Worm (Caenorhabditis elegans) whole organism, young adult: ENCODE results near the gene R02F11.1.

Experiments
- C06A6.2 ChIP-seq: fragments of 200-800 bp; sonication (Bioruptor generic); conservative IDR thresholded peaks from 2 replicates; pipeline ENCODE4 v1.3.6; 2022; ENCODE audit warnings: missing genetic modification characterization, missing compliant biosample characterization
- F22D6.2 ChIP-seq: sonication (generic microtip); optimal IDR thresholded peaks from 2 replicates; lab custom pipeline; 2016; ENCODE audit warnings: mild to moderate bottlenecking, missing genetic modification characterization, missing compliant biosample characterization
- F39B2.1 ChIP-seq: fragments of 200-800 bp; sonication (Bioruptor generic); IDR thresholded peaks from 2 replicates; pipeline ENCODE4 v1.3.6; 2022; ENCODE audit warnings: missing genetic modification reagents, missing genetic modification characterization, missing compliant biosample characterization
- Y95B8A.8 ChIP-seq: fragments of 200-800 bp; sonication (Bioruptor generic); IDR thresholded peaks from 2 replicates; pipeline ENCODE4 v1.3.6; 2022; ENCODE audit warnings: missing genetic modification reagents, missing genetic modification characterization, missing compliant biosample characterization
- attf-3 ChIP-seq: fragments of 200-800 bp; sonication (Bioruptor generic); conservative IDR thresholded peaks from 2 replicates; pipeline ENCODE4 v1.3.6; 2022; ENCODE audit warnings: missing genetic modification reagents, missing genetic modification characterization, missing compliant biosample characterization
- attf-5 ChIP-seq: fragments of 200-800 bp; sonication (Bioruptor generic); optimal IDR thresholded peaks from 2 replicates; lab custom pipeline; 2018; ENCODE audit warnings: mild to moderate bottlenecking, missing genetic modification characterization, missing compliant biosample characterization
- attf-6 ChIP-seq: fragments of 200-800 bp; sonication (Bioruptor generic); IDR thresholded peaks from 2 replicates; pipeline ENCODE4 v1.3.6; 2022; ENCODE audit warnings: missing genetic modification reagents, missing genetic modification characterization, missing compliant biosample characterization
- ccch-3 ChIP-seq: fragments of 200-800 bp; sonication (Bioruptor generic); optimal IDR thresholded peaks from 2 replicates; lab custom pipeline; 2018; ENCODE audit warnings: mild to moderate bottlenecking, missing genetic modification characterization, missing compliant biosample characterization
- cebp-1 ChIP-seq, 2 experiments: fragments of 200-800 bp in 1 of 2; sonication (Bioruptor generic) in 1 of 2; sonication (generic microtip) in 1 of 2; IDR thresholded peaks in 1 of 2; optimal IDR thresholded peaks in 1 of 2; 2 replicates each; pipeline versions ENCODE4 v1.3.6 to Lab custom; 2017 to 2022; ENCODE audit warnings: missing compliant biosample characterization in 2 of 2, missing genetic modification characterization in 2 of 2, mild to moderate bottlenecking in 1 of 2, missing genetic modification reagents in 1 of 2, moderate library complexity in 1 of 2
- ceh-27 ChIP-seq: fragments of 200-800 bp; sonication (Bioruptor generic); optimal IDR thresholded peaks from 2 replicates; lab custom pipeline; 2018; ENCODE audit warnings: mild to moderate bottlenecking, missing genetic modification characterization, moderate library complexity, missing compliant biosample characterization
- chd-7 ChIP-seq: sonication (generic microtip); optimal IDR thresholded peaks from 2 replicates; lab custom pipeline; 2016; ENCODE audit warnings: mild to moderate bottlenecking, missing genetic modification characterization, moderate library complexity, missing compliant biosample characterization
- die-1 ChIP-seq: sonication (generic microtip); optimal IDR thresholded peaks from 2 replicates; lab custom pipeline; 2016; ENCODE audit warnings: missing genotype, mild to moderate bottlenecking, missing genetic modification characterization, missing compliant biosample characterization
- dpl-1 ChIP-seq: fragments of 150-350 bp; optimal IDR thresholded peaks from 2 replicates; lab custom pipeline; 2014; ENCODE audit warnings: missing biosample characterization, missing genetic modification reagents, missing genetic modification characterization
- egrh-3 ChIP-seq: fragments of 200-800 bp; sonication (Bioruptor generic); IDR thresholded peaks from 2 replicates; pipeline ENCODE4 v1.3.6; 2022; ENCODE audit warnings: missing genetic modification reagents, missing genetic modification characterization, missing compliant biosample characterization
- hmg-1.2 ChIP-seq: fragments of 200-800 bp; sonication (Bioruptor generic); IDR thresholded peaks from 2 replicates; pipeline ENCODE4 v1.3.6; 2022; ENCODE audit warnings: missing genetic modification reagents, missing genetic modification characterization, missing compliant biosample characterization
- hsf-1 ChIP-seq: fragments of 200-800 bp; sonication (Bioruptor generic); IDR thresholded peaks from 2 replicates; pipeline ENCODE4 v1.3.6; 2022; ENCODE audit warnings: missing genetic modification reagents, missing genetic modification characterization, missing compliant biosample characterization
- lin-35 ChIP-seq, 3 experiments: fragments of 150-350 bp in 2 of 3; sonication (generic microtip) in 1 of 3; optimal IDR thresholded peaks; 2 replicates each; lab custom pipeline; 2014 to 2018; ENCODE audit warnings: missing biosample characterization in 3 of 3, missing genetic modification characterization in 3 of 3, missing genetic modification reagents in 3 of 3
- lin-40 ChIP-seq: sonication (generic microtip); optimal IDR thresholded peaks from 2 replicates; lab custom pipeline; 2016; ENCODE audit warnings: missing genetic modification characterization, mild to moderate bottlenecking, missing compliant biosample characterization, missing genotype, missing genetic modification reagents
- lsl-1 ChIP-seq: fragments of 200-800 bp; sonication (Bioruptor generic); optimal IDR thresholded peaks from 2 replicates; lab custom pipeline; 2018; ENCODE audit warnings: mild to moderate bottlenecking, missing genetic modification characterization, moderate library complexity, missing compliant biosample characterization
- lsy-27 ChIP-seq: sonication (generic microtip); optimal IDR thresholded peaks from 2 replicates; lab custom pipeline; 2017; ENCODE audit warnings: missing genetic modification characterization, mild to moderate bottlenecking, missing compliant biosample characterization, antibody characterized with exemption, missing genotype, borderline replicate concordance; ENCODE audit not compliant: insufficient read depth
- madf-6 ChIP-seq: fragments of 200-800 bp; sonication (Bioruptor generic); IDR thresholded peaks from 2 replicates; pipeline ENCODE4 v1.3.6; 2022; ENCODE audit warnings: missing genetic modification reagents, missing genetic modification characterization, missing compliant biosample characterization
- madf-8 ChIP-seq: fragments of 200-800 bp; sonication (Bioruptor generic); conservative IDR thresholded peaks from 2 replicates; pipeline ENCODE4 v1.3.6; 2022; ENCODE audit warnings: missing genetic modification reagents, missing genetic modification characterization, missing compliant biosample characterization
- mcd-1 ChIP-seq: fragments of 200-800 bp; sonication (Bioruptor generic); IDR thresholded peaks from 2 replicates; pipeline ENCODE4 v1.3.6; 2022; ENCODE audit warnings: missing genetic modification reagents, missing genetic modification characterization, missing compliant biosample characterization
- nhr-120 ChIP-seq: fragments of 200-800 bp; sonication (Bioruptor generic); IDR thresholded peaks from 2 replicates; pipeline ENCODE4 v1.3.6; 2022; ENCODE audit warnings: missing genetic modification characterization, missing compliant biosample characterization
- nhr-27 ChIP-seq: fragments of 200-800 bp; sonication (Bioruptor generic); optimal IDR thresholded peaks from 2 replicates; lab custom pipeline; 2018; ENCODE audit warnings: mild to moderate bottlenecking, missing genetic modification characterization, moderate library complexity, missing compliant biosample characterization
- nhr-80 ChIP-seq: sonication (generic microtip); optimal IDR thresholded peaks from 2 replicates; lab custom pipeline; 2016; ENCODE audit warnings: missing genetic modification characterization, missing compliant biosample characterization
- rcor-1 ChIP-seq: fragments of 200-800 bp; sonication (Bioruptor generic); IDR thresholded peaks from 2 replicates; pipeline ENCODE4 v1.3.6; 2022; ENCODE audit warnings: missing genetic modification reagents, missing genetic modification characterization, missing compliant biosample characterization
- rpc-1 ChIP-seq, 2 experiments: fragments of 150-350 bp in 1 of 2; sonication (generic microtip) in 1 of 2; optimal IDR thresholded peaks; 2 replicates each; lab custom pipeline; 2014 to 2018; ENCODE audit warnings: missing biosample characterization in 1 of 2, missing genetic modification characterization in 1 of 2, missing genetic modification reagents in 1 of 2, missing genotype in 1 of 2
- sea-2 ChIP-seq: fragments of 200-800 bp; sonication (Bioruptor generic); IDR thresholded peaks from 2 replicates; pipeline ENCODE4 v1.3.6; 2022; ENCODE audit warnings: missing genetic modification characterization, missing compliant biosample characterization
- snpc-3.4 ChIP-seq: sonication (generic microtip); optimal IDR thresholded peaks from 2 replicates; lab custom pipeline; 2017; ENCODE audit warnings: missing genetic modification characterization, mild to moderate bottlenecking, missing compliant biosample characterization, antibody characterized with exemption, moderate library complexity, missing genotype, missing genetic modification reagents
- tbx-9 ChIP-seq: sonication (generic microtip); optimal IDR thresholded peaks from 2 replicates; lab custom pipeline; 2016; ENCODE audit warnings: borderline replicate concordance, missing genetic modification characterization, inconsistent platforms, missing compliant biosample characterization
- unc-62 ChIP-seq: fragments of 150-350 bp; optimal IDR thresholded peaks from 2 replicates; lab custom pipeline; 2014; ENCODE audit warnings: missing biosample characterization, missing genetic modification reagents, missing genetic modification characterization
- xnd-1 ChIP-seq: sonication (generic microtip); optimal IDR thresholded peaks from 2 replicates; lab custom pipeline; 2016; ENCODE audit warnings: missing genotype, missing genetic modification reagents, missing genetic modification characterization, missing compliant biosample characterization
- zfh-2 ChIP-seq: fragments of 200-800 bp; sonication (Bioruptor generic); conservative IDR thresholded peaks from 2 replicates; pipeline ENCODE4 v1.3.6; 2022; ENCODE audit warnings: missing genetic modification reagents, missing genetic modification characterization, missing compliant biosample characterization
- ztf-25 ChIP-seq: fragments of 200-800 bp; sonication (Bioruptor generic); IDR thresholded peaks from 2 replicates; pipeline ENCODE4 v1.3.6; 2022; ENCODE audit warnings: missing genetic modification reagents, missing genetic modification characterization, missing compliant biosample characterization
- ztf-3 ChIP-seq: fragments of 200-800 bp; sonication (Bioruptor generic); optimal IDR thresholded peaks from 2 replicates; lab custom pipeline; 2018; ENCODE audit warnings: mild to moderate bottlenecking, missing genetic modification characterization, missing compliant biosample characterization

R02F11.1 gene

ce11 chrV:4801943-4802342 lies 1.0 kb downstream of the R02F11.1 start:
- TF ChIP-seq F39B2.1 (no peak), F22D6.2 (tag; lab: Kevin White, UChicago) (no peak), ztf-25 (GFP tag; lab: Robert Waterston, UW) (0 out of 2 replicates have a peak, but pooled peaks have one; percentile 10), zfh-2 (GFP tag; lab: Robert Waterston, UW) (peak; percentile 71)

- no peak for TF ChIP-seq rcor-1 (GFP tag; lab: Robert Waterston, UW)
- no peak for TF ChIP-seq ztf-3 (GFP tag; lab: Kevin White, UChicago)
- TF ChIP-seq F22D6.2 (tag; lab: Kevin White, UChicago) = no peak
- TF ChIP-seq attf-5 (GFP tag; lab: Kevin White, UChicago) = no peak
- no peak for TF ChIP-seq snpc-3.4
- no peak for TF ChIP-seq unc-62 (GFP tag; lab: Kevin White, UChicago)
- TF ChIP-seq sea-2 (GFP tag; lab: Robert Waterston, UW) = no peak
- no peak for TF ChIP-seq nhr-120
- no peak for TF ChIP-seq chd-7 (tag; lab: Kevin White, UChicago)
- TF ChIP-seq hsf-1 (GFP tag; lab: Robert Waterston, UW) = no peak
These were observed 5.0 kb downstream of the R02F11.1 start, which contains the start of gene R02F11.3 for ce11 chrV:4805847-4806246. Gene R02F11.3 (minus strand): TSS chrV:4805947.

- TF ChIP-seq nhr-27 (tag; lab: Kevin White, UChicago) = no peak
- peak; percentile 28; the same call in 1 of the 2 replicates for TF ChIP-seq hmg-1.2 (GFP tag; lab: Robert Waterston, UW)
- TF ChIP-seq, all 124 proteins: peak for 1
These were observed 6.0 kb downstream of the R02F11.1 start for ce11 chrV:4806859-4807258.

- TF ChIP-seq C06A6.2 (GFP tag; lab: Robert Waterston, UW) (no peak), lin-40 (tag; lab: Kevin White, UChicago) (no peak), ceh-27 (GFP tag; lab: Kevin White, UChicago) (peak; percentile 5), attf-6 (GFP tag; lab: Robert Waterston, UW) (no peak), rpc-1 (optimal IDR thresholded peaks at IDR 0.05; lab: Kevin White, UChicago) (no peak), rpc-1 (tag; optimal IDR thresholded peaks at IDR 0.05; lab: Kevin White, UChicago) (no peak), tbx-9 (tag; lab: Kevin White, UChicago) (no peak), die-1 (tag; lab: Kevin White, UChicago) (no peak), madf-6 (GFP tag; lab: Robert Waterston, UW) (0 out of 2 replicates have a peak, but pooled peaks have one; percentile 36), attf-3 (GFP tag; lab: Robert Waterston, UW) (no peak), cebp-1 (GFP tag; IDR thresholded peaks at IDR 0.05; lab: Robert Waterston, UW) (no peak), cebp-1 (tag; optimal IDR thresholded peaks at IDR 0.05; lab: Kevin White, UChicago) (peak; percentile 3), attf-5 (GFP tag; lab: Kevin White, UChicago) (peak; percentile 12), dpl-1 (GFP tag; lab: Kevin White, UChicago) (peak; percentile 5), zfh-2 (GFP tag; lab: Robert Waterston, UW) (peak; percentile 89), mcd-1 (GFP tag; lab: Robert Waterston, UW) (peak; percentile 60), lsy-27 (tag; lab: Kevin White, UChicago) (no peak), xnd-1 (no peak), sea-2 (GFP tag; lab: Robert Waterston, UW) (no peak), lin-35 (GFP tag; optimal IDR thresholded peaks at IDR 0.05; lab: Kevin White, UChicago) (peak in 1 of 3 experiments; percentile 5), nhr-27 (tag; lab: Kevin White, UChicago) (no peak), lsl-1 (GFP tag; lab: Kevin White, UChicago) (no peak), Y95B8A.8 (GFP tag; lab: Robert Waterston, UW) (no peak), egrh-3 (peak; percentile 54; the same call in 1 of the 2 replicates), madf-8 (0 out of 2 replicates have a peak, but pooled peaks have one; percentile 21), ccch-3 (GFP tag; lab: Kevin White, UChicago) (no peak), nhr-80 (tag; lab: Kevin White, UChicago) (no peak)
These were observed 9.8 kb downstream of the R02F11.1 start for ce11 chrV:4810653-4811052.
